Fruit fly (Drosophila melanogaster): ENCODE results near the gene Non2.

Gene Non2

dm6 chr3L:2781991-2782677 is 15.3 kb downstream of the Non2 start, which contains the start of gene Pgant6 (continued):
- no peak for TF ChIP-seq CG10543 (GFP tag; optimal IDR thresholded peaks at IDR 0.05)
- TF ChIP-seq CG17829 (tag; optimal IDR thresholded peaks at IDR 0.05) = no peak
- peak; percentile 29 for TF ChIP-seq CG2120 (GFP tag; optimal IDR thresholded peaks at IDR 0.05)
- TF ChIP-seq ems (GFP tag; optimal IDR thresholded peaks at IDR 0.05) = peak; percentile 31
- TF ChIP-seq Kr (GFP tag; optimal IDR thresholded peaks at IDR 0.05) = no peak
- no peak for TF ChIP-seq CoRest (tag; optimal IDR thresholded peaks at IDR 0.05)
- TF ChIP-seq pum (GFP tag; optimal IDR thresholded peaks at IDR 0.05) = no peak
- TF ChIP-seq Myb (GFP tag; optimal IDR thresholded peaks at IDR 0.05) = peak; percentile 84
- no peak for TF ChIP-seq CG34224 (GFP tag; IDR thresholded peaks at IDR 0.05; ENCODE audit: partially characterized antibody)
- peak; percentile 40 for TF ChIP-seq lilli (GFP tag; optimal IDR thresholded peaks at IDR 0.05)
- peak; percentile 19 for TF ChIP-seq Xbp1 (GFP tag; optimal IDR thresholded peaks at IDR 0.05)
- TF ChIP-seq CG3065 (GFP tag; optimal IDR thresholded peaks at IDR 0.05) = no peak
- peak in 1 of 2 experiments; percentile 97 for TF ChIP-seq Pdp1 (GFP tag; optimal IDR thresholded peaks at IDR 0.05)
- no peak for TF ChIP-seq Six4 (GFP tag; optimal IDR thresholded peaks at IDR 0.05)
- TF ChIP-seq Ets65A (GFP tag) = peak; percentile 9
- TF ChIP-seq esg (GFP tag; conservative IDR thresholded peaks at IDR 0.05) = no peak
- TF ChIP-seq Dp (GFP tag; optimal IDR thresholded peaks at IDR 0.05) = peak; percentile 52
- no peak for TF ChIP-seq gem (tag; optimal IDR thresholded peaks at IDR 0.05)
- TF ChIP-seq trh (GFP tag; optimal IDR thresholded peaks at IDR 0.05) = no peak
- peak; percentile 30 for TF ChIP-seq phol (tag; optimal IDR thresholded peaks at IDR 0.05)
- no peak for TF ChIP-seq Hsf (GFP tag; optimal IDR thresholded peaks at IDR 0.05)
- TF ChIP-seq Bgb (GFP tag; IDR thresholded peaks at IDR 0.05; ENCODE audit: partially characterized antibody) = 0 out of 2 replicates have a peak, but pooled peaks have one; percentile 29
- TF ChIP-seq ci (GFP tag; IDR thresholded peaks at IDR 0.05) = no peak
- no peak for TF ChIP-seq Gug (GFP tag; IDR thresholded peaks at IDR 0.05)
- no peak for TF ChIP-seq br (optimal IDR thresholded peaks at IDR 0.05)
- TF ChIP-seq bowl (GFP tag; IDR thresholded peaks at IDR 0.05) = no peak
- TF ChIP-seq Optix (GFP tag; IDR thresholded peaks at IDR 0.05) = no peak
- TF ChIP-seq CG10209 (GFP tag; optimal IDR thresholded peaks at IDR 0.05) = no peak
- no peak for TF ChIP-seq Sox102F (GFP tag; optimal IDR thresholded peaks at IDR 0.05)
- TF ChIP-seq CG9215 (GFP tag; IDR thresholded peaks at IDR 0.05) = no peak
- peak; percentile 5 for TF ChIP-seq CG9817 (tag; optimal IDR thresholded peaks at IDR 0.05)
- TF ChIP-seq CG4282 (GFP tag; optimal IDR thresholded peaks at IDR 0.05) = no peak
- TF ChIP-seq nom (GFP tag; optimal IDR thresholded peaks at IDR 0.05) = no peak
- no peak for TF ChIP-seq CG10274 (GFP tag; optimal IDR thresholded peaks at IDR 0.05)
- TF ChIP-seq Fer1 (GFP tag; optimal IDR thresholded peaks at IDR 0.05) = no peak
- no peak for TF ChIP-seq jumu (GFP tag; optimal IDR thresholded peaks at IDR 0.05)
- no peak for TF ChIP-seq sc (optimal IDR thresholded peaks at IDR 0.05)
- no peak for TF ChIP-seq sc (GFP tag; optimal IDR thresholded peaks at IDR 0.05)
- peak; percentile 24 for TF ChIP-seq grau (tag; optimal IDR thresholded peaks at IDR 0.05)
- no peak for TF ChIP-seq CG2199 (GFP tag; IDR thresholded peaks at IDR 0.05)
- TF ChIP-seq C15 (GFP tag; IDR thresholded peaks at IDR 0.05) = no peak
- no peak for TF ChIP-seq CG11696 (GFP tag; IDR thresholded peaks at IDR 0.05)
- no peak for TF ChIP-seq HmgD (GFP tag; optimal IDR thresholded peaks at IDR 0.05)
- TF ChIP-seq Fer3 (tag; optimal IDR thresholded peaks at IDR 0.05) = no peak
- TF ChIP-seq Hmx (GFP tag; optimal IDR thresholded peaks at IDR 0.05) = no peak
- peak; percentile 19 for TF ChIP-seq stwl (tag; optimal IDR thresholded peaks at IDR 0.05)
- TF ChIP-seq CG12391 (tag; optimal IDR thresholded peaks at IDR 0.05) = no peak
- no peak for TF ChIP-seq CG3281 (GFP tag; optimal IDR thresholded peaks at IDR 0.05)
- no peak for TF ChIP-seq Lpt (GFP tag; optimal IDR thresholded peaks at IDR 0.05)
- TF ChIP-seq CG14860 (GFP tag; IDR thresholded peaks at IDR 0.05; ENCODE audit: partially characterized antibody) = no peak
- peak; percentile 32 for TF ChIP-seq sug (tag; optimal IDR thresholded peaks at IDR 0.05)

All from whole organism, embryonic.